Fruit fly (Drosophila melanogaster) whole organism, prepupa: ENCODE measurements around the gene Cys.

Source experiments
- Eip75B ChIP-seq: fragments of 200-800 bp; sonication (Bioruptor generic); optimal IDR thresholded peaks from 3 replicates; lab custom pipeline; 2016; ENCODE audit warnings: missing biosample characterization, missing genetic modification characterization
- Hr39 ChIP-seq: fragments of 200-800 bp; sonication (Bioruptor generic); optimal IDR thresholded peaks from 2 replicates; lab custom pipeline; 2016; ENCODE audit warnings: missing biosample characterization, missing genetic modification characterization
- salr ChIP-seq, 2 experiments: fragments of 200-800 bp; sonication (Bioruptor generic); optimal IDR thresholded peaks; 3 replicates each; lab custom pipeline; 2016 to 2018; ENCODE audit warnings: missing biosample characterization in 2 of 2, missing genetic modification characterization in 2 of 2, mild to moderate bottlenecking in 1 of 2

- TF ChIP-seq salr (GFP tag; optimal IDR thresholded peaks at IDR 0.05; lab: Kevin White, UChicago) = no peak
- TF ChIP-seq Eip75B (GFP tag; lab: Kevin White, UChicago) = no peak
- no peak for TF ChIP-seq Hr39 (GFP tag; lab: Kevin White, UChicago)
Measured at dm6 chr3R:14569411-14570107, at the start of gene Cys.
